Worm (Caenorhabditis elegans): Measurements from ENCODE around the gene trd-1.

DNA sequence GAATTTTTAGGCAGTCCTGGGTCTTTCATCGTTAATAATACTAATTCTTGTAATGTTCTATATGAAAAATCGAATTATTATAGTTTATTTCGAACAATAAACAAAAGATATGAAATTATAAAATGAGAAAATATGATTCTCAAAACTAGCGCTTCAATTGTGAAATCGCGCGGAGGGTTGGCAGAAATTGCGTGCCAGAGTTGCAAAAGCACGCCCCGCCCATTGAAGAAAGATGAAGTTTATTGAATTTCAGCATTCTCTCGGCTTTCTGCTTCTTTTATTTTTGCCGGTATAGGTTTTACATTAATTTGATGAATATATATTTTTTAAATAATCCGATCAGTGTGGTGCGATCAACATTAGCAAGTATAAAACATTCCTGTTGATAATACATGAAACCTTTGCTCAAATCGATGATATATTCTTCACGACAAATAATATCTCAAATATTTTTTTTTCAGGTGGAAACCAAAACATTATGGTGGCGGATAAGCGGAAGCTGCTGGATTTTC lies 26.9 kb upstream of the trd-1 start, which contains the start of the genes eco-1 and hmgr-1:
- TF ChIP-seq ama-1 (optimal IDR thresholded peaks at IDR 0.05): no peak
- TF ChIP-seq aly-1 (tag; optimal IDR thresholded peaks at IDR 0.05): no peak
- TF ChIP-seq F13C5.2 (tag; optimal IDR thresholded peaks at IDR 0.05): no peak
- no peak for TF ChIP-seq hmg-4 (GFP tag; optimal IDR thresholded peaks at IDR 0.05)

Measured in whole organism, early embryonic.